Worm (Caenorhabditis elegans): ENCODE data around the gene T05G5.5.

T05G5.5 gene

ce11 chrIII:9745333-9745897 lies 5.8 kb downstream of the T05G5.5 start (continued):
- TF ChIP-seq mel-28 (tag; optimal IDR thresholded peaks at IDR 0.05; ENCODE audit: borderline replicate concordance) (no peak), madf-6 (GFP tag; IDR thresholded peaks at IDR 0.05) (peak; percentile 59), bed-1 (GFP tag; IDR thresholded peaks at IDR 0.05) (no peak), K12H6.12 (tag; optimal IDR thresholded peaks at IDR 0.05) (no peak), rpc-1 (optimal IDR thresholded peaks at IDR 0.05) (no peak), rpc-1 (tag; optimal IDR thresholded peaks at IDR 0.05) (no peak), rcor-1 (GFP tag; IDR thresholded peaks at IDR 0.05) (peak; percentile 24; the same call in 1 of the 2 replicates), hrde-1 (tag; optimal IDR thresholded peaks at IDR 0.05; ENCODE audit: borderline replicate concordance) (peak; percentile 5), Y79H2A.3 (GFP tag; conservative IDR thresholded peaks at IDR 0.05) (no peak), mes-4 (tag; optimal IDR thresholded peaks at IDR 0.05) (no peak), ceh-58 (GFP tag; IDR thresholded peaks at IDR 0.05) (0 out of 2 replicates have a peak, but pooled peaks have one; percentile 3), Y67H2A.10 (GFP tag; conservative IDR thresholded peaks at IDR 0.05) (no peak), nhr-179 (tag; optimal IDR thresholded peaks at IDR 0.05) (no peak), ekl-4 (GFP tag; IDR thresholded peaks at IDR 0.05) (0 out of 2 replicates have a peak, but pooled peaks have one; percentile 54), gei-17 (GFP tag; optimal IDR thresholded peaks at IDR 0.05) (no peak), lsl-1 (GFP tag; optimal IDR thresholded peaks at IDR 0.05) (peak; percentile 7), nhr-90 (tag; optimal IDR thresholded peaks at IDR 0.05) (no peak), unc-62 (GFP tag; optimal IDR thresholded peaks at IDR 0.05) (no peak), mcd-1 (GFP tag; IDR thresholded peaks at IDR 0.05) (0 out of 2 replicates have a peak, but pooled peaks have one; percentile 17), hmg-1.2 (GFP tag; IDR thresholded peaks at IDR 0.05) (peak; percentile 11; the same call in 1 of the 2 replicates), C17E4.6 (GFP tag; IDR thresholded peaks at IDR 0.05) (0 out of 2 replicates have a peak, but pooled peaks have one; percentile 12), ztf-28 (GFP tag; IDR thresholded peaks at IDR 0.05) (no peak), ztf-25 (GFP tag; IDR thresholded peaks at IDR 0.05) (no peak), chd-7 (tag; optimal IDR thresholded peaks at IDR 0.05) (no peak), lsy-27 (tag; optimal IDR thresholded peaks at IDR 0.05; ENCODE audit: borderline replicate concordance, insufficient read depth) (no peak), K11D2.4 (GFP tag; IDR thresholded peaks at IDR 0.05) (0 out of 2 replicates have a peak, but pooled peaks have one; percentile 27), rec-8 (tag; optimal IDR thresholded peaks at IDR 0.05) (no peak), dpl-1 (GFP tag; optimal IDR thresholded peaks at IDR 0.05) (no peak), ztf-18 (tag; optimal IDR thresholded peaks at IDR 0.05) (peak; percentile 37), lin-54 (GFP tag; optimal IDR thresholded peaks at IDR 0.05) (peak; percentile 59), Y53G8AR.9 (GFP tag; conservative IDR thresholded peaks at IDR 0.05) (peak; percentile 72; the same call in 1 of the 2 replicates), B0261.1 (tag; optimal IDR thresholded peaks at IDR 0.05) (no peak), D2030.7 (GFP tag; IDR thresholded peaks at IDR 0.05) (0 out of 2 replicates have a peak, but pooled peaks have one; percentile 29), hsf-1 (GFP tag; IDR thresholded peaks at IDR 0.05) (peak; percentile 60)

- TF ChIP-seq ekl-4 (GFP tag; IDR thresholded peaks at IDR 0.05) (no peak), aptf-2 (GFP tag; conservative IDR thresholded peaks at IDR 0.05) (no peak), ztf-6 (GFP tag; IDR thresholded peaks at IDR 0.05) (no peak), unc-62 (GFP tag; optimal IDR thresholded peaks at IDR 0.05) (no peak), nhr-90 (tag; optimal IDR thresholded peaks at IDR 0.05) (no peak), mxl-1 (tag; optimal IDR thresholded peaks at IDR 0.05) (no peak), ztf-22 (GFP tag; optimal IDR thresholded peaks at IDR 0.05) (no peak), nhr-80 (tag; optimal IDR thresholded peaks at IDR 0.05) (no peak), T07F8.4 (tag; optimal IDR thresholded peaks at IDR 0.05) (no peak), mcd-1 (GFP tag; IDR thresholded peaks at IDR 0.05) (no peak), ama-1 (optimal IDR thresholded peaks at IDR 0.05) (no peak), ama-1 (GFP tag; optimal IDR thresholded peaks at IDR 0.05) (no peak), dox-1 (GFP tag; IDR thresholded peaks at IDR 0.05) (no peak), somi-1 (GFP tag; optimal IDR thresholded peaks at IDR 0.05) (no peak)
Measured at ce11 chrIII:9744525-9744924, 6.7 kb downstream of the T05G5.5 start.
